Worm (Caenorhabditis elegans): ENCODE data around the gene K07C5.9.

DNA sequence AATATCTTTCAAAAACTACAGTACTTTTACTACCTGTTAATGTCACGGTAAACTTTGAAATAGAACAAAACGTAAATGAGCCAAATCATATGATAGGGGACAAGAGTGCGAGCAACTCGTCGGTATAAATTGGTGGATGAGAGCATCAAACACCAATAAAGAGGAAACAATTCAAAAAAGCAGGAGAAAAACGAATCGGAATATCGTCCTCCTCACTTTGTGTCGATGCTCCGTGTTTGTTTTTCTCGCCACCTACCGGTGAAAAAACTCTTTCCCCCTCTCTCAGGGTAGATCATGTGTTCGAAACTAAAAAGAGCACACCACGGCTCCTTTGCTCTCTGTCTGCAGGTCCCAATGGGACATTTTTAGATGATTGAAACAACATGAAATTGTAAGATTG, 21.9 kb downstream of the K07C5.9 start:
- TF ChIP-seq nhr-6 (tag; optimal IDR thresholded peaks at IDR 0.05) (no peak), lin-29 (GFP tag; IDR thresholded peaks at IDR 0.05) (no peak), mep-1 (tag; optimal IDR thresholded peaks at IDR 0.05) (no peak), nhr-11 (tag; optimal IDR thresholded peaks at IDR 0.05) (no peak), nhr-25 (tag; optimal IDR thresholded peaks at IDR 0.05; ENCODE audit: borderline replicate concordance, insufficient read depth) (no peak), fos-1 (tag; optimal IDR thresholded peaks at IDR 0.05) (no peak), unc-130 (GFP tag; optimal IDR thresholded peaks at IDR 0.05) (no peak), ceh-82 (tag; optimal IDR thresholded peaks at IDR 0.05) (no peak), T20F7.1 (GFP tag; optimal IDR thresholded peaks at IDR 0.05) (no peak)
